Worm (Caenorhabditis elegans) whole organism, L1 larva: Measurements from ENCODE around the gene npr-32.

Experiments
- C04F5.9 ChIP-seq: sonication (generic microtip); optimal IDR thresholded peaks from 2 replicates; lab custom pipeline; 2016; ENCODE audit warnings: missing genetic modification characterization, missing compliant biosample characterization
- C16A3.4 ChIP-seq: fragments of 150-350 bp; optimal IDR thresholded peaks from 2 replicates; lab custom pipeline; 2014; ENCODE audit warnings: missing biosample characterization, missing genetic modification characterization
- Y116A8C.19 ChIP-seq: sonication (generic microtip); optimal IDR thresholded peaks from 2 replicates; lab custom pipeline; 2016; ENCODE audit warnings: missing compliant biosample characterization, missing genetic modification characterization, borderline replicate concordance
- aha-1 ChIP-seq: fragments of 150-350 bp; optimal IDR thresholded peaks from 2 replicates; lab custom pipeline; 2014; ENCODE audit warnings: missing biosample characterization, missing genetic modification characterization
- alr-1 ChIP-seq: fragments of 200-800 bp; sonication (Bioruptor generic); optimal IDR thresholded peaks from 2 replicates; lab custom pipeline; 2018; ENCODE audit warnings: borderline replicate concordance, mild to moderate bottlenecking, missing genetic modification characterization, missing compliant biosample characterization
- aly-2 ChIP-seq: fragments of 150-350 bp; optimal IDR thresholded peaks from 2 replicates; lab custom pipeline; 2014; ENCODE audit warnings: missing biosample characterization, missing genetic modification characterization
- ama-1 ChIP-seq: fragments of 150-350 bp; optimal IDR thresholded peaks from 2 replicates; lab custom pipeline; 2014
- ceh-8 ChIP-seq: fragments of 200-800 bp; sonication (Bioruptor generic); optimal IDR thresholded peaks from 2 replicates; lab custom pipeline; 2018; ENCODE audit warnings: mild to moderate bottlenecking, missing genetic modification characterization, moderate library complexity, missing compliant biosample characterization
- ceh-82 ChIP-seq, 3 experiments: fragments of 150-350 bp in 1 of 3; sonication (generic microtip) in 2 of 3; optimal IDR thresholded peaks; 2 replicates each; lab custom pipeline; 2014 to 2017; ENCODE audit warnings: missing biosample characterization in 3 of 3, missing genetic modification characterization in 3 of 3
- dpl-1 ChIP-seq, 3 experiments: fragments of 150-350 bp in 2 of 3; sonication (generic microtip) in 1 of 3; optimal IDR thresholded peaks; 2 replicates each; lab custom pipeline; 2014 to 2017; ENCODE audit warnings: missing biosample characterization in 3 of 3, missing genetic modification characterization in 3 of 3, missing genetic modification reagents in 3 of 3
- dsc-1 ChIP-seq: sonication (generic microtip); optimal IDR thresholded peaks from 2 replicates; lab custom pipeline; 2016; ENCODE audit warnings: mild to moderate bottlenecking, missing genetic modification characterization, missing compliant biosample characterization
- efl-1 ChIP-seq, 4 experiments: fragments of 150-350 bp; optimal IDR thresholded peaks in 3 of 4; peaks in 1 of 4; 1 replicate in 1 of 4; 2 replicates in 3 of 4; lab custom pipeline; 2014; ENCODE audit warnings: missing biosample characterization in 2 of 4, missing genetic modification characterization in 2 of 4, missing genetic modification reagents in 2 of 4
- egl-13 ChIP-seq: sonication (generic microtip); optimal IDR thresholded peaks from 2 replicates; lab custom pipeline; 2016; ENCODE audit warnings: missing genotype, missing genetic modification reagents, missing genetic modification characterization, missing compliant biosample characterization
- elt-3 ChIP-seq, 6 experiments: fragments of 150-350 bp in 1 of 6; sonication (generic microtip); optimal IDR thresholded peaks; 2 replicates each; lab custom pipeline; 2017 to 2018; ENCODE audit warnings: missing biosample characterization in 6 of 6, missing genetic modification characterization in 6 of 6, inconsistent platforms in 1 of 6
- ets-5 ChIP-seq: fragments of 200-800 bp; sonication (Bioruptor generic); IDR thresholded peaks from 2 replicates; pipeline ENCODE4 v1.3.6; 2022; ENCODE audit warnings: missing genetic modification characterization, missing compliant biosample characterization
- fkh-8 ChIP-seq: sonication (generic microtip); optimal IDR thresholded peaks from 2 replicates; lab custom pipeline; 2016; ENCODE audit warnings: mild to moderate bottlenecking, missing genetic modification characterization, missing compliant biosample characterization
- lin-13 ChIP-seq: fragments of 150-350 bp; optimal IDR thresholded peaks from 2 replicates; lab custom pipeline; 2014; ENCODE audit warnings: missing biosample characterization, missing genetic modification reagents, missing genetic modification characterization
- lin-14 ChIP-seq: fragments of 200-800 bp; sonication (Bioruptor generic); optimal IDR thresholded peaks from 2 replicates; lab custom pipeline; 2018; ENCODE audit warnings: mild to moderate bottlenecking, missing genetic modification characterization, moderate library complexity, missing compliant biosample characterization
- lin-15B ChIP-seq: fragments of 150-350 bp; sonication (generic microtip); optimal IDR thresholded peaks from 3 replicates; lab custom pipeline; 2014; ENCODE audit warnings: missing biosample characterization, missing genetic modification characterization
- lin-35 ChIP-seq, 2 experiments: fragments of 150-350 bp; optimal IDR thresholded peaks; 2 replicates each; lab custom pipeline; 2014; ENCODE audit warnings: missing biosample characterization in 2 of 2, missing genetic modification characterization in 2 of 2, missing genetic modification reagents in 2 of 2
- lin-39 ChIP-seq: fragments of 150-350 bp; optimal IDR thresholded peaks from 2 replicates; lab custom pipeline; 2014; ENCODE audit warnings: missing biosample characterization, missing genetic modification reagents, missing genetic modification characterization
- lsy-2 ChIP-seq, 2 experiments: fragments of 150-350 bp; optimal IDR thresholded peaks; 2 replicates each; lab custom pipeline; 2014; ENCODE audit warnings: missing biosample characterization in 2 of 2, missing genetic modification characterization in 2 of 2
- mab-9 ChIP-seq: fragments of 200-800 bp; sonication (Bioruptor generic); IDR thresholded peaks from 2 replicates; pipeline ENCODE4 v1.3.6; 2022; ENCODE audit warnings: missing genetic modification reagents, missing genetic modification characterization, missing compliant biosample characterization
- mef-2 ChIP-seq: fragments of 150-350 bp; optimal IDR thresholded peaks from 2 replicates; lab custom pipeline; 2014; ENCODE audit warnings: missing biosample characterization, missing genetic modification characterization
- mep-1 ChIP-seq: fragments of 150-350 bp; optimal IDR thresholded peaks from 2 replicates; lab custom pipeline; 2014; ENCODE audit warnings: missing biosample characterization, missing genetic modification characterization
- nhr-12 ChIP-seq: sonication (generic microtip); optimal IDR thresholded peaks from 2 replicates; lab custom pipeline; 2017; ENCODE audit warnings: missing biosample characterization, missing genetic modification characterization
- nhr-20 ChIP-seq: sonication (generic microtip); optimal IDR thresholded peaks from 2 replicates; lab custom pipeline; 2016; ENCODE audit warnings: mild to moderate bottlenecking, missing genetic modification characterization, missing compliant biosample characterization
- nhr-28 ChIP-seq: fragments of 150-350 bp; optimal IDR thresholded peaks from 2 replicates; lab custom pipeline; 2014; ENCODE audit warnings: missing biosample characterization, missing genetic modification characterization
- nhr-47 ChIP-seq: sonication (generic microtip); optimal IDR thresholded peaks from 2 replicates; lab custom pipeline; 2016; ENCODE audit warnings: mild to moderate bottlenecking, missing genetic modification characterization, moderate library complexity, missing compliant biosample characterization
- nhr-84 ChIP-seq: sonication (generic microtip); optimal IDR thresholded peaks from 2 replicates; lab custom pipeline; 2017; ENCODE audit warnings: missing biosample characterization, missing genetic modification characterization
- nhr-85 ChIP-seq: sonication (generic microtip); peaks from one replicate; lab custom pipeline; 2016; ENCODE audit warnings: missing genetic modification characterization, inconsistent platforms, missing compliant biosample characterization
- nhr-90 ChIP-seq: sonication (generic microtip); optimal IDR thresholded peaks from 2 replicates; lab custom pipeline; 2016; ENCODE audit warnings: mild to moderate bottlenecking, missing genetic modification characterization, missing compliant biosample characterization; ENCODE audit not compliant: poor library complexity
- pag-3 ChIP-seq: sonication (generic microtip); optimal IDR thresholded peaks from 2 replicates; lab custom pipeline; 2017; ENCODE audit warnings: missing genetic modification characterization, mild to moderate bottlenecking, missing compliant biosample characterization, antibody characterized with exemption, borderline replicate concordance; ENCODE audit not compliant: insufficient read depth
- pqm-1 ChIP-seq: sonication (generic microtip); optimal IDR thresholded peaks from 3 replicates; lab custom pipeline; 2017; ENCODE audit warnings: missing biosample characterization, missing genetic modification characterization
- rnt-1 ChIP-seq: sonication (generic microtip); optimal IDR thresholded peaks from 2 replicates; lab custom pipeline; 2016; ENCODE audit warnings: mild to moderate bottlenecking, missing genetic modification characterization, moderate library complexity, missing compliant biosample characterization
- skn-1 ChIP-seq: fragments of 150-350 bp; optimal IDR thresholded peaks from 2 replicates; lab custom pipeline; 2014; ENCODE audit warnings: missing biosample characterization, missing genetic modification characterization
- sox-4 ChIP-seq: sonication (generic microtip); optimal IDR thresholded peaks from 2 replicates; lab custom pipeline; 2016; ENCODE audit warnings: missing genetic modification characterization, missing compliant biosample characterization
- tbx-2 ChIP-seq: sonication (generic microtip); optimal IDR thresholded peaks from 2 replicates; lab custom pipeline; 2016; ENCODE audit warnings: missing genetic modification characterization, missing compliant biosample characterization
- tlp-1 ChIP-seq: fragments of 150-350 bp; optimal IDR thresholded peaks from 2 replicates; lab custom pipeline; 2014; ENCODE audit warnings: missing biosample characterization, missing genetic modification characterization
- unc-130 ChIP-seq: fragments of 150-350 bp; optimal IDR thresholded peaks from 2 replicates; lab custom pipeline; 2017; ENCODE audit warnings: missing biosample characterization, missing genetic modification characterization, inconsistent platforms
- unc-30 ChIP-seq: sonication (generic microtip); optimal IDR thresholded peaks from 2 replicates; lab custom pipeline; 2017; ENCODE audit warnings: missing biosample characterization, missing genetic modification characterization
- unc-98 ChIP-seq: fragments of 200-800 bp; sonication (Bioruptor generic); IDR thresholded peaks from 2 replicates; pipeline ENCODE4 v1.3.6; 2022; ENCODE audit warnings: missing genetic modification characterization, missing compliant biosample characterization
- zag-1 ChIP-seq: fragments of 150-350 bp; optimal IDR thresholded peaks from 2 replicates; lab custom pipeline; 2014; ENCODE audit warnings: missing biosample characterization, missing genetic modification characterization
- ztf-11 ChIP-seq, 2 experiments: sonication (generic microtip); optimal IDR thresholded peaks; 2 replicates each; lab custom pipeline; 2016 to 2017; ENCODE audit warnings: missing genetic modification characterization in 2 of 2, missing biosample characterization in 1 of 2, missing compliant biosample characterization in 1 of 2
- ztf-4 ChIP-seq: fragments of 150-350 bp; optimal IDR thresholded peaks from 2 replicates; lab custom pipeline; 2014; ENCODE audit warnings: missing biosample characterization, missing genetic modification characterization

The npr-32 gene

DNA sequence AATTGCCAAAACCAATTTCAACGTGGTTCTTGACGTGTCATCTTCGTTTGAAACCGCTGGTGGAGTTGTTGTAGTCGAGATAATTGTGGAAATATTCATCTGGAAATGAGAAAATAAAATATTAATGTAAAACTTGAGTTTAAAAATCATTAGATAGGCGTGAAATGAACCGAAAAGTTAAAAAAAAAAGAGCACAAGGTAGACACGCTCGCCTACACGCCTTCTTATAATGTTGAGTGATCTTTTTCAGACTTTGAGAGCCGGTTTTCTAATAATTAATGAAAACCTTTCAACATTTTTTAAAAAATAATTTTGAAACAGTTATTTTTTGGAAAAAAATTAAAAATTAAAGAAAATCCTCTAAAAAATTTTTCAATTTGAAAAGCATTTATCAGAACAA, at the start of gene npr-32:
Gene npr-32 (minus strand): TSS at position 101 of the 400 bp plus-strand sequence.
- TF ChIP-seq ets-5 (GFP tag; lab: Robert Waterston, UW) = no peak
- TF ChIP-seq egl-13 (tag; lab: Kevin White, UChicago) = no peak
- no peak for TF ChIP-seq aha-1 (tag; lab: Kevin White, UChicago)
- TF ChIP-seq nhr-84 (tag; lab: Kevin White, UChicago) = no peak
- TF ChIP-seq unc-98 = no peak
- no peak for TF ChIP-seq lsy-2 (tag; optimal IDR thresholded peaks at IDR 0.05; lab: Kevin White, UChicago)
- no peak for TF ChIP-seq unc-30
- no peak for TF ChIP-seq nhr-12 (tag; lab: Kevin White, UChicago)
- no peak for TF ChIP-seq ztf-11 (tag; optimal IDR thresholded peaks at IDR 0.05; lab: Kevin White, UChicago)
- TF ChIP-seq C16A3.4 (tag; lab: Kevin White, UChicago) = no peak
- TF ChIP-seq nhr-47 (tag; lab: Kevin White, UChicago) = no peak
- no peak for TF ChIP-seq zag-1 (tag; lab: Kevin White, UChicago)
- TF ChIP-seq ztf-4 (tag; lab: Kevin White, UChicago) = no peak
- no peak for TF ChIP-seq ama-1 (lab: Kevin White, UChicago)
- no peak for TF ChIP-seq sox-4 (tag; lab: Kevin White, UChicago)

DNA sequence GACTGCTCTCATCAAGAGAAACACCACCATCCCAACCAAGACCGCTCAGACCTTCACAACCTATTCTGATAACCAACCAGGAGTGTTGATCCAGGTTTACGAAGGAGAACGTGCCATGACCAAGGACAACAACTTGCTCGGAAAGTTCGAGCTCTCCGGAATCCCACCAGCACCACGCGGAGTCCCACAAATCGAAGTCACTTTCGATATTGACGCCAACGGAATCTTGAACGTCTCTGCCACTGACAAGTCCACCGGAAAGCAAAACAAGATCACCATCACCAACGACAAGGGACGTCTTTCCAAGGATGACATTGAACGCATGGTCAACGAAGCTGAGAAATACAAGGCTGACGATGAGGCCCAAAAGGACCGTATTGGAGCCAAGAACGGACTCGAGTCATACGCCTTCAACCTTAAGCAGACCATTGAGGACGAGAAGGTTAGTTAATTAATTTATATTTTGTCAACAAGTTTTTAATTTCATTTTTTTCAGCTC, 49.6 kb upstream of the npr-32 start:
- TF ChIP-seq dsc-1 (no peak), C04F5.9 (tag; lab: Kevin White, UChicago) (no peak), mef-2 (tag; lab: Kevin White, UChicago) (no peak), nhr-90 (no peak), nhr-85 (tag; lab: Kevin White, UChicago) (peak; percentile 86), efl-1 (optimal IDR thresholded peaks at IDR 0.05; lab: Kevin White, UChicago) (no peak), efl-1 (GFP tag; optimal IDR thresholded peaks at IDR 0.05 in 1 of 2; lab: Kevin White, UChicago) (peak in 1 of 2 experiments; percentile 66), C16A3.4 (tag; lab: Kevin White, UChicago) (no peak), alr-1 (tag; lab: Kevin White, UChicago) (no peak), tbx-2 (tag; lab: Kevin White, UChicago) (no peak), skn-1 (no peak), lin-13 (GFP tag; lab: Kevin White, UChicago) (no peak), lin-39 (tag; lab: Kevin White, UChicago) (no peak), fkh-8 (tag; lab: Kevin White, UChicago) (peak; percentile 9), ceh-82 (tag; optimal IDR thresholded peaks at IDR 0.05; lab: Kevin White, UChicago) (no peak), nhr-20 (tag; lab: Kevin White, UChicago) (no peak), egl-13 (tag; lab: Kevin White, UChicago) (no peak), lsy-2 (tag; optimal IDR thresholded peaks at IDR 0.05; lab: Kevin White, UChicago) (peak in 1 of 2 experiments; percentile 11), elt-3 (tag; optimal IDR thresholded peaks at IDR 0.05; lab: Kevin White, UChicago) (no peak), rnt-1 (tag; lab: Kevin White, UChicago) (peak; percentile 16), lin-35 (GFP tag; optimal IDR thresholded peaks at IDR 0.05; lab: Kevin White, UChicago) (peak in 1 of 2 experiments; percentile 0)

DNA sequence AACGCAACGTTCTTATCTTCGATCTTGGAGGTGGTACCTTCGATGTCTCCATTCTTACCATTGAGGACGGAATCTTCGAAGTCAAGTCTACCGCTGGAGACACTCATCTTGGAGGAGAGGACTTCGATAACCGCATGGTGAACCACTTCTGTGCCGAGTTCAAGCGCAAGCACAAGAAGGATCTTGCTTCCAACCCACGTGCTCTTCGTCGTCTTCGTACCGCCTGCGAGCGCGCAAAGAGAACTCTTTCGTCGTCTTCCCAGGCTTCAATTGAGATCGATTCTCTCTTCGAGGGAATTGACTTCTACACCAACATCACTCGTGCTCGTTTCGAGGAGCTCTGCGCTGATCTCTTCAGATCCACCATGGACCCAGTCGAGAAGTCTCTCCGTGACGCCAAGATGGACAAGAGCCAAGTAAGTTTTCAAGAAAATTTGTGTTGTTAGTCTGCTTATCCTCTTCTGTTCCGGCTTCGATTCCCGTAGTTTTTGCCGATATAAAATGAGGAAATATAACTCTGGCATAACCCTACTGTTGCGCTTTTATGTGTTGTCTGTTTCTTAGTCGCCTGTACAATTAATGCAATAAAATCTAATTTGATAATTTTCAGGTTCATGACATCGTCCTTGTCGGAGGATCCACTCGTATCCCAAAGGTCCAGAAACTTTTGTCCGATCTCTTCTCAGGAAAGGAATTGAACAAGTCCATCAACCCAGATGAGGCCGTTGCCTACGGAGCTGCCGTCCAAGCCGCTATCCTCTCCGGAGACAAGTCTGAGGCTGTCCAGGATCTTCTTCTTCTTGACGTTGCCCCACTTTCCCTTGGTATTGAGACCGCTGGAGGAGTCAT, 49.0 kb upstream of the npr-32 start:
- no peak for TF ChIP-seq pqm-1 (tag; lab: Kevin White, UChicago)
- no peak for TF ChIP-seq pag-3
- TF ChIP-seq unc-130 (tag; lab: Kevin White, UChicago) = no peak
- TF ChIP-seq ceh-8 (GFP tag; lab: Kevin White, UChicago) = no peak
- TF ChIP-seq nhr-85 (tag; lab: Kevin White, UChicago) = peak; percentile 38
- TF ChIP-seq ztf-4 (tag; lab: Kevin White, UChicago) = no peak
- peak; percentile 68 for TF ChIP-seq ama-1 (lab: Kevin White, UChicago)
- no peak for TF ChIP-seq lin-15B (tag; lab: Kevin White, UChicago)
- TF ChIP-seq efl-1 (optimal IDR thresholded peaks at IDR 0.05; lab: Kevin White, UChicago) = no peak
- peak in 1 of 2 experiments; percentile 73 for TF ChIP-seq efl-1 (GFP tag; optimal IDR thresholded peaks at IDR 0.05 in 1 of 2; lab: Kevin White, UChicago)
- TF ChIP-seq lin-39 (tag; lab: Kevin White, UChicago) = no peak
- TF ChIP-seq aly-2 (tag; lab: Kevin White, UChicago) = peak; percentile 47
- TF ChIP-seq Y116A8C.19 (tag; lab: Kevin White, UChicago) = no peak
- no peak for TF ChIP-seq lin-13 (GFP tag; lab: Kevin White, UChicago)
- TF ChIP-seq tlp-1 (tag; lab: Kevin White, UChicago) = no peak
- TF ChIP-seq unc-30 = no peak
- TF ChIP-seq lin-14 (GFP tag; lab: Kevin White, UChicago) = no peak
- no peak for TF ChIP-seq mab-9 (GFP tag; lab: Robert Waterston, UW)
- TF ChIP-seq elt-3 (tag; optimal IDR thresholded peaks at IDR 0.05; lab: Kevin White, UChicago) = no peak
- TF ChIP-seq nhr-28 (tag; lab: Kevin White, UChicago) = no peak
- peak; percentile 17 for TF ChIP-seq mep-1 (tag; lab: Kevin White, UChicago)
- no peak for TF ChIP-seq ceh-82 (tag; optimal IDR thresholded peaks at IDR 0.05; lab: Kevin White, UChicago)
- no peak for TF ChIP-seq dpl-1 (GFP tag; optimal IDR thresholded peaks at IDR 0.05; lab: Kevin White, UChicago)
- peak; percentile 35 for TF ChIP-seq skn-1
